Fruit fly (Drosophila melanogaster) whole organism, wandering third instar larva: ENCODE measurements around the gene Cpr35B.

ENCODE experiments used
- Hnf4 ChIP-seq: fragments of 200-800 bp; sonication (Bioruptor generic); optimal IDR thresholded peaks from 2 replicates; lab custom pipeline; 2016; ENCODE audit warnings: missing biosample characterization, mild to moderate bottlenecking, missing genetic modification characterization
- Jra ChIP-seq: sonication (Bioruptor generic); optimal IDR thresholded peaks from 2 replicates; lab custom pipeline; 2016; ENCODE audit warnings: missing biosample characterization, missing genetic modification characterization
- OdsH ChIP-seq: fragments of 200-800 bp; sonication (Bioruptor generic); optimal IDR thresholded peaks from 2 replicates; lab custom pipeline; 2016; ENCODE audit warnings: missing biosample characterization, mild to moderate bottlenecking, missing genetic modification characterization
- brk ChIP-seq: fragments of 200-800 bp; sonication (Bioruptor generic); optimal IDR thresholded peaks from 2 replicates; lab custom pipeline; 2016; ENCODE audit warnings: missing biosample characterization, mild to moderate bottlenecking, missing genetic modification characterization
- dmrt93B ChIP-seq: fragments of 200-800 bp; sonication (Bioruptor generic); optimal IDR thresholded peaks from 2 replicates; lab custom pipeline; 2018; ENCODE audit warnings: missing biosample characterization, mild to moderate bottlenecking, missing genetic modification characterization
- h ChIP-seq: fragments of 200-800 bp; sonication (Bioruptor generic); optimal IDR thresholded peaks from 3 replicates; lab custom pipeline; 2016; ENCODE audit warnings: missing biosample characterization, mild to moderate bottlenecking, missing genetic modification characterization
- sage ChIP-seq: fragments of 200-800 bp; sonication (Bioruptor generic); optimal IDR thresholded peaks from 2 replicates; lab custom pipeline; 2016; ENCODE audit warnings: missing biosample characterization, mild to moderate bottlenecking, missing genetic modification characterization

DNA sequence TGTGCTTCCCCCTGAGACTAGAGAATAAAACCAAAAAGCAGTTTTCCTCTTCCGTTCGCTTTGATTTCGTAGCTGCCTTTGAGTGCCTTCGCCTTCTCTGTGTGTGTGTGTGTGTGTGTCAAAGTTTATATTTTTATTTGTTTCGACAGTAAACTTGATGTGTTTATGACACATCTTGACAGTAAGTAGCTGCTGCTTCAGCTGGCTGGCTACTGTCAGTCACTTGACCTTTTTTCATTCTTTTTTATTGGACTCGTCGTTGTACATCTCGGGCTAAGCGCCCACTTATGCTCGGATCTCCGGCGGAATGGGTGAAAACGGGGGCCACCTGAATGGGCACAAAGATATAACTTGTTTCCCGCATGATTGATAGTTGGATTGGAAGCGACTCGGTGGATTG, 31.9 kb upstream of the Cpr35B start:
- TF ChIP-seq h (GFP tag; lab: Kevin White, UChicago) (no peak), Jra (GFP tag; lab: Kevin White, UChicago) (no peak), brk (no peak), Hnf4 (GFP tag; lab: Kevin White, UChicago) (no peak), OdsH (GFP tag; lab: Kevin White, UChicago) (no peak), sage (no peak), dmrt93B (GFP tag; lab: Kevin White, UChicago) (no peak)
